Worm (Caenorhabditis elegans) whole organism, L1 larva: ENCODE results near the gene K02D10.8.

Experiments
- alr-1 ChIP-seq: fragments of 200-800 bp; sonication (Bioruptor generic); optimal IDR thresholded peaks from 2 replicates; lab custom pipeline; 2018; ENCODE audit warnings: borderline replicate concordance, mild to moderate bottlenecking, missing genetic modification characterization, missing compliant biosample characterization
- ceh-63 ChIP-seq: fragments of 200-800 bp; sonication (Bioruptor generic); optimal IDR thresholded peaks from 2 replicates; lab custom pipeline; 2018; ENCODE audit warnings: mild to moderate bottlenecking, missing genetic modification characterization, missing compliant biosample characterization
- ceh-82 ChIP-seq, 3 experiments: fragments of 150-350 bp in 1 of 3; sonication (generic microtip) in 2 of 3; optimal IDR thresholded peaks; 2 replicates each; lab custom pipeline; 2014 to 2017; ENCODE audit warnings: missing biosample characterization in 3 of 3, missing genetic modification characterization in 3 of 3
- ceh-88 ChIP-seq: fragments of 200-800 bp; sonication (Bioruptor generic); IDR thresholded peaks from 2 replicates; pipeline ENCODE4 v1.3.6; 2022; ENCODE audit warnings: missing genetic modification characterization, missing compliant biosample characterization
- ces-1 ChIP-seq: fragments of 150-350 bp; optimal IDR thresholded peaks from 2 replicates; lab custom pipeline; 2014; ENCODE audit warnings: missing biosample characterization, missing genetic modification reagents, missing genetic modification characterization
- elt-2 ChIP-seq: sonication (generic microtip); optimal IDR thresholded peaks from 2 replicates; lab custom pipeline; 2016; ENCODE audit warnings: missing genetic modification characterization, mild to moderate bottlenecking, inconsistent platforms, missing compliant biosample characterization, missing genetic modification reagents
- lsy-2 ChIP-seq, 2 experiments: fragments of 150-350 bp; optimal IDR thresholded peaks; 2 replicates each; lab custom pipeline; 2014; ENCODE audit warnings: missing biosample characterization in 2 of 2, missing genetic modification characterization in 2 of 2
- mef-2 ChIP-seq: fragments of 150-350 bp; optimal IDR thresholded peaks from 2 replicates; lab custom pipeline; 2014; ENCODE audit warnings: missing biosample characterization, missing genetic modification characterization
- skn-1 ChIP-seq: fragments of 150-350 bp; optimal IDR thresholded peaks from 2 replicates; lab custom pipeline; 2014; ENCODE audit warnings: missing biosample characterization, missing genetic modification characterization
- unc-62 ChIP-seq: fragments of 150-350 bp; optimal IDR thresholded peaks from 2 replicates; lab custom pipeline; 2014; ENCODE audit warnings: missing biosample characterization, missing genetic modification reagents, missing genetic modification characterization
- vab-15 ChIP-seq: sonication (generic microtip); optimal IDR thresholded peaks from 2 replicates; lab custom pipeline; 2017; ENCODE audit warnings: missing genotype, mild to moderate bottlenecking, missing genetic modification characterization, missing compliant biosample characterization

DNA sequence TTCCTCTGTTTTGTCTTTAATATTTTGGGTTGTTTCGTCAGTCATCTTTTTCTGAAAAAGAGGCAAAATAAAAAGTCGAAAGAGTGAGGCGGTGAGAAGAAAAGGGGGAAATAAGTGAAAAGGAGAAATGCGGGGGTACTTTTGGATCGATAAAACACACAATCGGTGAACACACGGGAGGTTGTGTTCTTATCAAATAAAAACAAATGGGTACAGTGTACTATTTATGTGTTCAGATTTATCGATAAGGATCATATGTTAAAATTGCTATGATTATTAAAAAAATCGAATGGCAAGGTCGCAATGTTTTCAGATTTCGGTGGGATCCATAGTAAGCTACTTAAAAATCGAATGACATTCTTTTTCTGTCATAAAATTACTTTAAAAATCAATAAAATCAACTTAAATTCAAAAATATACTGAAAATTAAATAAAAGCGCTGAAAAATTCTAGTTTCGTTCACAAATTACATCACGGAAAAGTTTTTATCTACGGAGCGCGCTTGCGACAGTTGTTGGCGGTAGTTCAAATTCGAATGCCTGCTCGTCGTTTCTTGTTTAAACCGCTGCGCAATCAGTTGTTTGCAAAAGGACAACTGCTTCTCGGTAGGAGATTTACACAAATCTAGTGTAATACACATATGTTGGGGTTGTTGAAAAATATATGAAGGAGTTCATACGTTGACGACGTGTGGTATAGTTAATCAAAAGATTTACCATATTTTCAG lies 23.2 kb downstream of the K02D10.8 start, which contains the start of gene prx-19:
- no peak for TF ChIP-seq mef-2 (tag; lab: Kevin White, UChicago)
- no peak for TF ChIP-seq ceh-88 (GFP tag; lab: Robert Waterston, UW)
- peak; percentile 47 to 79 for TF ChIP-seq lsy-2 (tag; optimal IDR thresholded peaks at IDR 0.05; lab: Kevin White, UChicago)
- TF ChIP-seq ceh-82 (tag; optimal IDR thresholded peaks at IDR 0.05; lab: Kevin White, UChicago): peak in 2 of 3 experiments; percentile 36 to 67
- TF ChIP-seq ces-1: no peak
- TF ChIP-seq ceh-63 (GFP tag; lab: Kevin White, UChicago): no peak
- TF ChIP-seq unc-62: no peak
- no peak for TF ChIP-seq alr-1 (tag; lab: Kevin White, UChicago)
- peak; percentile 68 for TF ChIP-seq skn-1 (tag; lab: Kevin White, UChicago)
- no peak for TF ChIP-seq elt-2
- no peak for TF ChIP-seq vab-15 (tag; lab: Kevin White, UChicago)
